Fruit fly (Drosophila melanogaster): ENCODE data around the gene koko.

Gene koko

DNA sequence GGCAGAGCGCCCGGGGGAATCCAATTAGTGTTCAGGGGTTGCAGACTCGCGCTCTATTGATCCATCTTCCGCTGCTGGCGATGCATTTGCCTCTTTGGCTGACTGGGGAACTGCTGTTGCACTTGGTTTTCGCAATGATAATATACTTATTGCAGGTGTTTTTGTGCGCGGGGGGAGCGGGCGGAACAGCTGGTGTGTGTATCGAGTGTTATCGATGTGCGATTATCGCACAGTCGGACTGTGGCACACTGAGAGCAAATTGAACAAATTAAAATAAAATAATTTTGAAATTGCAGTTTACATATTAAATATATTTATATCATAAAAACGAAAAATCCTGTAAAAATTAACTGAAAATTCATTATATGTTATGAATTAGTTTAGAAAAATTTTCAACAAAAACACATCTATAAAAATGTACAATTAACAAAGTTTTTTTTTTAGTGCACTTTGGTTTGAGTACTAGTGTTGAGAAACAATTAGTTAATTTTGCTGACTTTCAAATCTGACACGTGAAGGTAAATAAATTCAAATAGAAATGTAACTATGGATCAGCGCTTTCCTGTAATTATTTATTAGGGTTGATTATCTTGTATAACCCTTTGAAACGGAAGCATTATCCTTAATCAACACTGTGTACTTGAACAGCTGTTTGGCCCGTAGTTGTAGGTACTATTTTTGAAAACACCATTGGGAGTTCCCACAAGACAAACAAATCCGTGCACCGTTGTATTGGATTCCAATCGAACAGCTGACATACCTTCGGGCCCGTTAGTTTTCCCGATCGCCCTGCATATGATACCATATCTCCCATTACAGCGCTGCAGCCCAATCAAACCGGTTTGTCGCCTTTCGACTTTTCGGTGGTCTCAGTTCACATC, at the start of gene koko, which contains the start of gene Wdr37 (continued):
- TF ChIP-seq CG9609 (GFP tag; optimal IDR thresholded peaks at IDR 0.05), result peak; percentile 74
- peak; percentile 90 for TF ChIP-seq psq (GFP tag; optimal IDR thresholded peaks at IDR 0.05)
- peak; percentile 36 for TF ChIP-seq mirr (GFP tag; optimal IDR thresholded peaks at IDR 0.05)
- peak; percentile 94 for TF ChIP-seq CG18619 (GFP tag; optimal IDR thresholded peaks at IDR 0.05)
- peak; percentile 61; the same call in 2 of the 4 replicates for TF ChIP-seq Dll (GFP tag; IDR thresholded peaks at IDR 0.05; ENCODE audit: partially characterized antibody)
- TF ChIP-seq CG4820 (GFP tag; optimal IDR thresholded peaks at IDR 0.05), result peak; percentile 94
- peak; percentile 92 for TF ChIP-seq CG31388 (GFP tag; optimal IDR thresholded peaks at IDR 0.05)
- TF ChIP-seq Asciz (GFP tag; optimal IDR thresholded peaks at IDR 0.05), result peak; percentile 93
- TF ChIP-seq dpn (GFP tag; optimal IDR thresholded peaks at IDR 0.05), result peak; percentile 78 to 96
- TF ChIP-seq crol (GFP tag; IDR thresholded peaks at IDR 0.05), result peak; percentile 98
- TF ChIP-seq Med (GFP tag), result peak; percentile 94
- peak; percentile 78 for TF ChIP-seq CG17186 (GFP tag; optimal IDR thresholded peaks at IDR 0.05)
- TF ChIP-seq ewg (GFP tag; optimal IDR thresholded peaks at IDR 0.05), result peak; percentile 88
- peak; percentile 45 for TF ChIP-seq Bdp1 (GFP tag; optimal IDR thresholded peaks at IDR 0.05)
- TF ChIP-seq ssp (GFP tag; IDR thresholded peaks at IDR 0.05), result peak; percentile 95
- peak; percentile 79 for TF ChIP-seq CG30431 (GFP tag; optimal IDR thresholded peaks at IDR 0.05)
- no peak for TF ChIP-seq da (GFP tag; optimal IDR thresholded peaks at IDR 0.05)
- TF ChIP-seq Doc3 (GFP tag; IDR thresholded peaks at IDR 0.05; ENCODE audit: partially characterized antibody), result peak; percentile 46; the same call in 1 of the 3 replicates
- TF ChIP-seq CG1602 (GFP tag; optimal IDR thresholded peaks at IDR 0.05), result peak; percentile 98
- TF ChIP-seq Doc2 (GFP tag; IDR thresholded peaks at IDR 0.05), result peak; percentile 81
- TF ChIP-seq nom (GFP tag; optimal IDR thresholded peaks at IDR 0.05), result peak; percentile 89
- peak; percentile 95 for TF ChIP-seq CG4424 (GFP tag; optimal IDR thresholded peaks at IDR 0.05)
- TF ChIP-seq B-H1 (GFP tag; IDR thresholded peaks at IDR 0.05), result peak; percentile 95
- peak; percentile 94 for TF ChIP-seq ase (GFP tag; IDR thresholded peaks at IDR 0.05)
- TF ChIP-seq CG8359 (GFP tag; optimal IDR thresholded peaks at IDR 0.05; ENCODE audit: borderline replicate concordance), result peak; percentile 76
- peak; percentile 98 for TF ChIP-seq unpg (GFP tag; optimal IDR thresholded peaks at IDR 0.05)
- peak; percentile 94 for TF ChIP-seq C15 (GFP tag; IDR thresholded peaks at IDR 0.05)
- peak; percentile 52 for TF ChIP-seq HmgD (GFP tag; optimal IDR thresholded peaks at IDR 0.05)
- TF ChIP-seq CG16813 (GFP tag; IDR thresholded peaks at IDR 0.05; ENCODE audit: partially characterized antibody), result 0 out of 3 replicates have a peak, but pooled peaks have one; percentile 54
- TF ChIP-seq CG14667 (GFP tag; IDR thresholded peaks at IDR 0.05), result peak; percentile 99
- peak; percentile 99 for TF ChIP-seq CG10267 (tag; optimal IDR thresholded peaks at IDR 0.05)
- TF ChIP-seq Hr39 (optimal IDR thresholded peaks at IDR 0.05), result no peak
- TF ChIP-seq E2f1 (GFP tag; IDR thresholded peaks at IDR 0.05), result peak; percentile 98
- TF ChIP-seq rib (GFP tag; IDR thresholded peaks at IDR 0.05), result peak; percentile 97
- no peak for TF ChIP-seq gcm2 (GFP tag; optimal IDR thresholded peaks at IDR 0.05)
- no peak; the same call in none of the 3 replicates for TF ChIP-seq zfh1 (GFP tag; IDR thresholded peaks at IDR 0.05)
- peak; percentile 98 for TF ChIP-seq CG2678 (tag; optimal IDR thresholded peaks at IDR 0.05)
- TF ChIP-seq gem (tag; optimal IDR thresholded peaks at IDR 0.05), result peak; percentile 99
- TF ChIP-seq usp (GFP tag; optimal IDR thresholded peaks at IDR 0.05), result no peak
- TF ChIP-seq Fer2 (tag; optimal IDR thresholded peaks at IDR 0.05), result peak; percentile 96
- peak; percentile 45 for TF ChIP-seq slp2 (GFP tag; optimal IDR thresholded peaks at IDR 0.05)
- TF ChIP-seq CG6791 (GFP tag; IDR thresholded peaks at IDR 0.05; ENCODE audit: partially characterized antibody), result peak; percentile 55; the same call in 2 of the 3 replicates
- peak; percentile 85 for TF ChIP-seq Hand (GFP tag; optimal IDR thresholded peaks at IDR 0.05)
- peak; percentile 87 for TF ChIP-seq CG6854 (GFP tag; optimal IDR thresholded peaks at IDR 0.05)
- TF ChIP-seq sug (tag; optimal IDR thresholded peaks at IDR 0.05), result peak; percentile 94
- peak; percentile 96 for TF ChIP-seq Spps (tag; optimal IDR thresholded peaks at IDR 0.05)
- TF ChIP-seq CG10209 (GFP tag; optimal IDR thresholded peaks at IDR 0.05), result peak; percentile 96
- TF ChIP-seq ci (GFP tag; IDR thresholded peaks at IDR 0.05), result peak; percentile 88
